Fruit fly (Drosophila melanogaster): ENCODE results near the gene CG6454.

- TF ChIP-seq Sin3A (optimal IDR thresholded peaks at IDR 0.05) = no peak
- TF ChIP-seq lbe (GFP tag; optimal IDR thresholded peaks at IDR 0.05) = no peak
- TF ChIP-seq D19A (tag; optimal IDR thresholded peaks at IDR 0.05) = no peak
- TF ChIP-seq sens (GFP tag) = no peak
- no peak for TF ChIP-seq sima (GFP tag; optimal IDR thresholded peaks at IDR 0.05)
- TF ChIP-seq Sox102F (GFP tag; optimal IDR thresholded peaks at IDR 0.05) = no peak
- TF ChIP-seq Six4 (GFP tag; optimal IDR thresholded peaks at IDR 0.05) = no peak
These were observed 43.4 kb downstream of the CG6454 start, which contains the start of gene CG13616 for dm6 chr3R:24392207-24392939.
